Worm (Caenorhabditis elegans) whole organism, late embryonic: ENCODE data around the gene pals-24.

Source experiments
- C38D4.7 ChIP-seq: fragments of 200-800 bp; sonication (Bioruptor generic); optimal IDR thresholded peaks from 2 replicates; lab custom pipeline; 2018; ENCODE audit warnings: mild to moderate bottlenecking, missing genetic modification characterization, moderate library complexity, missing compliant biosample characterization
- F13H6.1 ChIP-seq: sonication (generic microtip); optimal IDR thresholded peaks from 2 replicates; lab custom pipeline; 2016; ENCODE audit warnings: missing genetic modification characterization, missing compliant biosample characterization
- K02D7.2 ChIP-seq: sonication (generic microtip); optimal IDR thresholded peaks from 2 replicates; lab custom pipeline; 2017; ENCODE audit warnings: mild to moderate bottlenecking, missing genetic modification characterization, missing compliant biosample characterization
- T23F11.4 ChIP-seq: fragments of 200-800 bp; sonication (Bioruptor generic); optimal IDR thresholded peaks from 2 replicates; lab custom pipeline; 2018; ENCODE audit warnings: mild to moderate bottlenecking, missing genetic modification characterization, missing compliant biosample characterization
- ahr-1 ChIP-seq: sonication (generic microtip); optimal IDR thresholded peaks from 2 replicates; lab custom pipeline; 2016; ENCODE audit warnings: missing genetic modification characterization, missing compliant biosample characterization
- ama-1 ChIP-seq: fragments of 150-350 bp; optimal IDR thresholded peaks from 2 replicates; lab custom pipeline; 2014
- ceh-14 ChIP-seq: sonication (generic microtip); optimal IDR thresholded peaks from 2 replicates; lab custom pipeline; 2016; ENCODE audit warnings: missing genotype, missing genetic modification characterization, missing compliant biosample characterization
- ceh-2 ChIP-seq: sonication (generic microtip); optimal IDR thresholded peaks from 2 replicates; lab custom pipeline; 2016; ENCODE audit warnings: missing genotype, missing genetic modification characterization, missing compliant biosample characterization
- ceh-24 ChIP-seq: sonication (generic microtip); optimal IDR thresholded peaks from 2 replicates; lab custom pipeline; 2016; ENCODE audit warnings: mild to moderate bottlenecking, missing genetic modification characterization, missing compliant biosample characterization
- ceh-31 ChIP-seq: sonication (generic microtip); optimal IDR thresholded peaks from 2 replicates; lab custom pipeline; 2016; ENCODE audit warnings: missing genetic modification characterization, missing compliant biosample characterization
- ceh-9 ChIP-seq: sonication (generic microtip); optimal IDR thresholded peaks from 2 replicates; lab custom pipeline; 2016; ENCODE audit warnings: mild to moderate bottlenecking, missing genetic modification characterization, inconsistent platforms, missing compliant biosample characterization
- che-1 ChIP-seq: sonication (generic microtip); optimal IDR thresholded peaks from 2 replicates; lab custom pipeline; 2016; ENCODE audit warnings: mild to moderate bottlenecking, missing genetic modification characterization, missing compliant biosample characterization
- dve-1 ChIP-seq: sonication (generic microtip); optimal IDR thresholded peaks from 2 replicates; lab custom pipeline; 2017; ENCODE audit warnings: antibody characterized with exemption, mild to moderate bottlenecking, missing genetic modification characterization, missing compliant biosample characterization
- elt-4 ChIP-seq: sonication (generic microtip); optimal IDR thresholded peaks from 2 replicates; lab custom pipeline; 2016; ENCODE audit warnings: missing genetic modification characterization, missing compliant biosample characterization
- fkh-10 ChIP-seq: fragments of 150-350 bp; optimal IDR thresholded peaks from 2 replicates; lab custom pipeline; 2014; ENCODE audit warnings: missing biosample characterization, missing genetic modification reagents, missing genetic modification characterization
- gmeb-2 ChIP-seq: sonication (generic microtip); optimal IDR thresholded peaks from 2 replicates; lab custom pipeline; 2016; ENCODE audit warnings: missing genetic modification characterization, inconsistent platforms, missing compliant biosample characterization
- hlh-13 ChIP-seq: fragments of 200-800 bp; sonication (Bioruptor generic); optimal IDR thresholded peaks from 2 replicates; lab custom pipeline; 2018; ENCODE audit warnings: mild to moderate bottlenecking, missing genetic modification characterization, missing compliant biosample characterization
- hlh-30 ChIP-seq: sonication (generic microtip); optimal IDR thresholded peaks from 2 replicates; lab custom pipeline; 2017; ENCODE audit warnings: antibody characterized with exemption, missing genetic modification characterization, missing compliant biosample characterization; ENCODE audit not compliant: insufficient read depth
- hlh-6 ChIP-seq: sonication (generic microtip); optimal IDR thresholded peaks from 2 replicates; lab custom pipeline; 2016; ENCODE audit warnings: missing genotype, missing genetic modification characterization, missing compliant biosample characterization
- hlh-8 ChIP-seq: sonication (generic microtip); optimal IDR thresholded peaks from 2 replicates; lab custom pipeline; 2016; ENCODE audit warnings: missing genotype, missing genetic modification characterization, missing compliant biosample characterization
- lim-6 ChIP-seq: sonication (generic microtip); optimal IDR thresholded peaks from 2 replicates; lab custom pipeline; 2016; ENCODE audit warnings: missing genetic modification characterization, missing compliant biosample characterization
- lin-11 ChIP-seq: fragments of 200-800 bp; sonication (Bioruptor generic); optimal IDR thresholded peaks from 2 replicates; lab custom pipeline; 2018; ENCODE audit warnings: mild to moderate bottlenecking, missing genetic modification characterization, missing compliant biosample characterization
- madf-2 ChIP-seq: sonication (generic microtip); optimal IDR thresholded peaks from 2 replicates; lab custom pipeline; 2017; ENCODE audit warnings: missing genetic modification characterization, missing compliant biosample characterization
- nfya-1 ChIP-seq: sonication (generic microtip); optimal IDR thresholded peaks from 2 replicates; lab custom pipeline; 2017; ENCODE audit warnings: missing genetic modification characterization, mild to moderate bottlenecking, missing compliant biosample characterization, antibody characterized with exemption, moderate library complexity
- nhr-232 ChIP-seq: sonication (generic microtip); optimal IDR thresholded peaks from 2 replicates; lab custom pipeline; 2016; ENCODE audit warnings: missing genetic modification characterization, missing compliant biosample characterization
- pag-3 ChIP-seq: sonication (generic microtip); optimal IDR thresholded peaks from 2 replicates; lab custom pipeline; 2016; ENCODE audit warnings: missing compliant biosample characterization, missing genetic modification characterization, borderline replicate concordance
- pha-2 ChIP-seq: sonication (generic microtip); optimal IDR thresholded peaks from 2 replicates; lab custom pipeline; 2017; ENCODE audit warnings: mild to moderate bottlenecking, missing genetic modification characterization, missing compliant biosample characterization
- pha-4 ChIP-seq: fragments of 150-350 bp; optimal IDR thresholded peaks from 2 replicates; lab custom pipeline; 2018; ENCODE audit warnings: missing biosample characterization, missing genetic modification reagents, missing genetic modification characterization
- ref-2 ChIP-seq: sonication (generic microtip); optimal IDR thresholded peaks from 2 replicates; lab custom pipeline; 2016; ENCODE audit warnings: missing genetic modification characterization, missing compliant biosample characterization
- sdc-2 ChIP-seq: sonication (generic microtip); optimal IDR thresholded peaks from 2 replicates; lab custom pipeline; 2016; ENCODE audit warnings: missing genotype, missing genetic modification characterization, missing compliant biosample characterization
- ttx-3 ChIP-seq: sonication (generic microtip); optimal IDR thresholded peaks from 2 replicates; lab custom pipeline; 2016; ENCODE audit warnings: missing genetic modification reagents, missing genetic modification characterization, missing compliant biosample characterization
- unc-42 ChIP-seq: sonication (generic microtip); optimal IDR thresholded peaks from 2 replicates; lab custom pipeline; 2016; ENCODE audit warnings: missing genotype, missing genetic modification characterization, missing compliant biosample characterization
- unc-55 ChIP-seq: sonication (generic microtip); optimal IDR thresholded peaks from 2 replicates; lab custom pipeline; 2017; ENCODE audit warnings: missing biosample characterization, missing genetic modification reagents, missing genetic modification characterization
- unc-86 ChIP-seq: sonication (generic microtip); optimal IDR thresholded peaks from 2 replicates; lab custom pipeline; 2016; ENCODE audit warnings: missing genetic modification characterization, missing compliant biosample characterization

pals-24 gene

DNA sequence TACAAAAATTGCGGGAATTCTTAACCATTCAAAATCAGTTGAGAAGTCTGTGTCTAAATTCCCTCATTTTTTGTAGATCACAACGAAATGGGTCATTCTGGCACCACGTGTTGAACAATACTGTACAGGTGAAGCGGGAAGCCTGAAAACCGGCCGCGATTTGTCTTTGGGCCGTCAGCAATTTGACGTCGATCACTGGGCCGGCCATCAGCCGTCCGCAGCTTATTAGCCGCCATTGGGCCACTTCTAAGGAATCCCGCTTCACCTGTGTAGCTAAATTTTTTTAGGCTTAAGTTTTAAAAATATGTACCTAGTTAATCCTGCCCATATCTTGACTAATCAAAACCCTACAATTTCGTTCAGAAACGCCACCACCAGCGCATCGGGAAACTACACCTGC lies 39.4 kb downstream of the pals-24 start:
- TF ChIP-seq lim-6 (tag; lab: Kevin White, UChicago) (peak; percentile 3), C38D4.7 (GFP tag; lab: Kevin White, UChicago) (no peak)

DNA sequence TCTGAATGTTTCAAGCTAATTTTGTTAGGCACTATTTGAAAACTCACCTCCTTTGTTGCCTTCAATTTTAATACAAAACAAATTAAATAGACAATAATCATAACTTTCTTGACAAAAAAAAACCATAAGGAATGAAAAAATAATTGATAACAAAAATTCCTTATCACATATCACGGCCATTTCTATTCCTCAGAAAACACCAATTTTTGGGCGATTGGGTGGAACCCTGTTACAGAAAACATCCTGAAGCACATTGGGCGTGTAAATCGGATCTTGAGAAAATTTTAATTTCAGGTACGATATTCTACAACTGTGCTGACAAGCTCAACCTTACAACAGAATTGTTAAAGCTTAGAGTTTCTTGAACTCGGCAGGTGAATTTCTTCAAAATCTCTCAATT lies 44.5 kb downstream of the pals-24 start, which contains the start of gene F40G9.8:
Gene F40G9.8 (minus strand): TSS at position 101 of the 400 bp plus-strand sequence.
- TF ChIP-seq T23F11.4 (GFP tag; lab: Kevin White, UChicago) (no peak), F13H6.1 (no peak), hlh-8 (tag; lab: Kevin White, UChicago) (no peak), che-1 (tag; lab: Kevin White, UChicago) (no peak), pag-3 (tag; lab: Kevin White, UChicago) (no peak), ceh-24 (tag; lab: Kevin White, UChicago) (no peak), fkh-10 (no peak), unc-86 (tag; lab: Kevin White, UChicago) (no peak), nfya-1 (no peak)

ce11 chrIII:165390-165789 lies 45.2 kb downstream of the pals-24 start, which contains the start of gene F40G9.7:
Gene F40G9.7 (plus strand): TSS chrIII:165690.
- TF ChIP-seq ceh-14 (tag; lab: Kevin White, UChicago) (no peak), dve-1 (tag; lab: Kevin White, UChicago) (no peak), hlh-13 (GFP tag; lab: Kevin White, UChicago) (no peak), pag-3 (tag; lab: Kevin White, UChicago) (no peak), ahr-1 (tag; lab: Kevin White, UChicago) (no peak), K02D7.2 (no peak), ttx-3 (tag; lab: Kevin White, UChicago) (no peak), ama-1 (lab: Kevin White, UChicago) (no peak), sdc-2 (tag; lab: Kevin White, UChicago) (no peak), unc-42 (tag; lab: Kevin White, UChicago) (no peak), elt-4 (tag; lab: Kevin White, UChicago) (no peak), pha-2 (tag; lab: Kevin White, UChicago) (no peak), hlh-30 (tag; lab: Kevin White, UChicago) (no peak), madf-2 (no peak)
- TF ChIP-seq, all 69 proteins: peak for 0

ce11 chrIII:168376-168775 lies 48.1 kb downstream of the pals-24 start:
- TF ChIP-seq elt-4 (tag; lab: Kevin White, UChicago) = peak; percentile 35

DNA sequence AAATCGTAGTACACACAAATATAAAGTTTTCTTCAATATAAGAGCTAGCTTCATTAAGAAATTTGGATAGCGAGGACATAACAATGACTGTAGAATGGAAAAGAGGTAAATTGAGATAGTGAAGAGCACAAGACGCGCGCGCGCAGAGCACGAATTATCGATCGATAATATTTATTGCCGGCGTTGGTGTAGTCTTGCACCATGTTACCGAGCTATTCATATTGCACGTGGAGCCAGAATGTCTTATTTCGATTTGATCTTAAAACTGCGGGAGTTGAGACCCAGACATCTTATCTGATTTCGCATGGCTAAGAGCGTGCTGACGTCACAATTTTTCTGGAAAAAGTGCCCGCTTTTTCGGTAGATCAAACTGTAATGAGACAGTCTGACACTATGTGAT lies 49.2 kb downstream of the pals-24 start, which contains the start of gene F40G9.18:
Gene F40G9.18 (minus strand): TSS at position 101 of the 400 bp plus-strand sequence.
- TF ChIP-seq gmeb-2 (tag; lab: Kevin White, UChicago) (no peak), hlh-6 (tag; lab: Kevin White, UChicago) (no peak), nhr-232 (tag; lab: Kevin White, UChicago) (no peak)

DNA sequence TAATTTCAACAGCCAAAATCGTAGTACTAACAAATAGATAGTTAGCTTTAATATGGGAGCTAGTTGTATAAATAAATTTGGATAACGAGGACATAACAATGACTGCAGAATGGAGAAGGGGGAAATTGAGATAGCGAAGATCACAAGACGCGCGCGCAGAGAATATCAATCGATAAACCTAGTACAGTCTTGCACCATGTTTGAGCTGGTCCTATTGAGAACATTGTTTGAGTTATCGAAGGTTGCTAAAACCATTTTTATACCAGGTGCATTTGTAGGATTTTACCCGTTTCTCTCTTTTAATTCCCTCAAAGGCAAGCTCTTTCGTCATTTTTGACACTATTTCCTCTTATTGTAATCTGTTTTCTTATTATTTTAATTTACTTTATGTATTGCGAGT lies 51.4 kb downstream of the pals-24 start, which contains the start of the genes F40G9.9 and F40G9.12:
Gene F40G9.9 (minus strand): TSS at position 101 of the 400 bp plus-strand sequence.
Gene F40G9.12 (plus strand): TSS at position 231 of the 400 bp plus-strand sequence.
- no peak for TF ChIP-seq C38D4.7 (GFP tag; lab: Kevin White, UChicago)
- no peak for TF ChIP-seq ceh-9
- TF ChIP-seq ttx-3 (tag; lab: Kevin White, UChicago) = no peak
- no peak for TF ChIP-seq ahr-1 (tag; lab: Kevin White, UChicago)
- TF ChIP-seq lin-11 (tag; lab: Kevin White, UChicago) = no peak
- no peak for TF ChIP-seq gmeb-2 (tag; lab: Kevin White, UChicago)

- TF ChIP-seq unc-55 (GFP tag; lab: Kevin White, UChicago) = no peak
- TF ChIP-seq nhr-232 (tag; lab: Kevin White, UChicago) = no peak
- no peak for TF ChIP-seq ceh-14 (tag; lab: Kevin White, UChicago)
- TF ChIP-seq pha-4 (tag; lab: Kevin White, UChicago) = no peak
- no peak for TF ChIP-seq ceh-31 (tag; lab: Kevin White, UChicago)
- TF ChIP-seq ref-2 (tag; lab: Kevin White, UChicago) = no peak
- no peak for TF ChIP-seq T23F11.4 (GFP tag; lab: Kevin White, UChicago)
- no peak for TF ChIP-seq ceh-2 (tag; lab: Kevin White, UChicago)
- no peak for TF ChIP-seq F13H6.1
These were observed 53.3 kb downstream of the pals-24 start, which contains the start of gene F40G9.19 for ce11 chrIII:173501-173900. Gene F40G9.19 (plus strand): TSS chrIII:173801.
